Fruit fly (Drosophila melanogaster): ENCODE measurements around the gene CG14102.

DNA sequence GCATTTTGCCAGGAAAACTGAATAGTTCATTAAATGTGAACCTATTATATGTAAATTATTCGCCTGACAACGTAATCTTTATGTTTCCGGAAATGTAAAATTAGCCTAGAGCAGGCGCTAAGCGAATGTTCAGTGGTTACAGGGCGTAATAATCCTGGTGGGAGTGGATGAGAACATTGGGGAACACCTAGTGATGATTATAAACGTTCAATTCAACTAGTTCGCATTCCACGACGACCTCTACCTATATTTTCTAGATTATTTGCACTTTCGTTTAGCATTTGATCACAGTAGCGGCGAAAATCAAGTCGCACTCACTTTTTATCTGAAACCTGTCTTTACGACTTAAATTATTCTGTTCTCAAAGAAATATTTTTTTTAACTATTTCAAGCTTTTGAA lies 6.4 kb upstream of the CG14102 start:
- TF ChIP-seq h (optimal IDR thresholded peaks at IDR 0.05) (no peak), ttk (optimal IDR thresholded peaks at IDR 0.05) (no peak)

Data from Kc167 (cell line).